Fruit fly (Drosophila melanogaster): Measurements from ENCODE around the gene CG4374.

The CG4374 gene

DNA sequence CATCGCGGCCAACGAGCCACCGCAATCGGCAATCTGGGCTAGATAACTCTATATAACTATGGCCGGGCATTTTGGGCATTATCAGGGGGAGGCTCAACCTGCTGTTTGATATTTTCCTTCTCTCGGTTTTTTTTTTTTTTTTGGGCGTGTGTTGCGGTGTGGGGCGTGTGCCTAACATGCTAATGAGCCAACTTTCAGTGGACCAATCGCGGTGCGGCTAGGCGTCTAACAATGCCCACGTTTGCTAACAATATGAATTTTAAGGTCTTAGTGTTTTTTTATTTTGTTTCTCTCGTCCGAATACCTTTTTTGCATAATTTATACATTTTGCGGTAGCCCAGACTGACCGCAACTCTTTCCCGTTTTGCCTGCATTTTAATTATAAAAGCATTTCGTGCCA, 50.2 kb downstream of the CG4374 start:
- no peak for TF ChIP-seq fru (GFP tag; optimal IDR thresholded peaks at IDR 0.05)
- TF ChIP-seq usp (GFP tag; optimal IDR thresholded peaks at IDR 0.05) = no peak
- TF ChIP-seq OdsH (GFP tag; optimal IDR thresholded peaks at IDR 0.05) = no peak
- TF ChIP-seq Hnf4 (GFP tag; optimal IDR thresholded peaks at IDR 0.05) = no peak
- no peak for TF ChIP-seq psq (GFP tag; optimal IDR thresholded peaks at IDR 0.05)

DNA sequence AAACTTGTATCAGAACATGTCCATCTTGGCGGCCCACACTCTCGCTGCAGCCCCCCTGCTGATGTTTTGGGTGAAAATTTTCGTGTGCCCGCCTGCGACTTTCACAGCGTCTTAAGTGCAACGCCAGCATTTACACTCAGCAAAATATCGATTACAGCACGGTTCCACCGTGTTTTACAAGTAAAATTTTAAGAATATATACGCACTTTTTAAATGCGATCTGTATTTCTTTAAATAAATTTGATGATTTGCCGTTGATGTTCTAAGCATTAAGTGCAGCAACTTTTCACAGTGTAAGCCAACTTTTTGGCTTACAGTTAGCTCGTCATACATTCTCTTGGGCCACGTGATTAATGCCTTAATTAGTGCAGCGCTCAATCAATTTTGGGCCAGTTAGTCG, 54.4 kb downstream of the CG4374 start:
- TF ChIP-seq rgr (GFP tag; optimal IDR thresholded peaks at IDR 0.05) (peak; percentile 20), h (GFP tag; optimal IDR thresholded peaks at IDR 0.05) (peak; percentile 34), ey (GFP tag; optimal IDR thresholded peaks at IDR 0.05) (peak; percentile 19), brk (GFP tag; optimal IDR thresholded peaks at IDR 0.05) (no peak), br (GFP tag; optimal IDR thresholded peaks at IDR 0.05) (no peak)

DNA sequence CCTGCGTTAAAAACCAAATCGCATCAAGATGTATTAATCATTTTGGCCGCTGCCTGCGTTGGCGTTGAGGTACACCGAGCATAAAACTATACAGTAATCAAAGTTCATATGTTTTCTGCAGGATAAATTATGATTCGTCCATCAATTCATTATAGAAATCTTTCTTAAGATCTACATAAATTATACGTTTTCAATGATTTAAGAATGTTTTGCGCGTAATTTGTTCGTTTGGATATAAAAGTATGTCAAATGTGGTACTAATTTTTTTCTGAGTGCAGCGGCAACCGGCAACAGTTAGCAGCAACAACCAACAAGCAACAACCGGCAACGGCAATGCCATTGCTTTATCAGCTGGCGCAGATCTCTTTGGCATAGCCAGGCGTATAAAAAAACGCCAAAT, 55.5 kb downstream of the CG4374 start:
- TF ChIP-seq foxo (GFP tag; optimal IDR thresholded peaks at IDR 0.05) (peak in 1 of 2 experiments; percentile 34), HLH106 (tag; optimal IDR thresholded peaks at IDR 0.05) (peak; percentile 20), fru (GFP tag; optimal IDR thresholded peaks at IDR 0.05) (peak; percentile 3), Jra (GFP tag; optimal IDR thresholded peaks at IDR 0.05) (no peak), h (GFP tag; optimal IDR thresholded peaks at IDR 0.05) (peak; percentile 21), rgr (GFP tag; optimal IDR thresholded peaks at IDR 0.05) (peak; percentile 2), GATAd (GFP tag; optimal IDR thresholded peaks at IDR 0.05) (no peak)

DNA sequence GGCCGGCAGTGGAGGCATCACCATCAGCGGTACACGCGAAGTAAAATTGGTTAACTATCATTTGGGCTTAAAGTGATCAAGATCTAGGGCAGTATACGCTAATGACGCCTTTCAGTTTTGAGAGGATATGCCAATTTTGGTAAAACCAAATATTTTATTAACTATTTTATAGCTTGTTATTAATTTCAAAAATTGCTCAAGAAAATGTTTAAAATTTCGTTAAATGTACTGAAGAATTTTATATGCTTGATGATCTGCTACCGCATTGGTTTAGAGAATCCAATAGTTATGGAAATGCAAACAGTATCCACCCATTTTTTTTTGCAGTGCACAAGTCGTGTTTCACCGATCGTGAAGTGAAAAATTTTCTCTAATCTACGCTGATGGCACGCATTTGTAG, 64.2 kb downstream of the CG4374 start:
- TF ChIP-seq Myc (optimal IDR thresholded peaks at IDR 0.05) = no peak
- no peak for TF ChIP-seq foxo (GFP tag; optimal IDR thresholded peaks at IDR 0.05)
- no peak for TF ChIP-seq Dif (GFP tag; optimal IDR thresholded peaks at IDR 0.05; ENCODE audit: partially characterized antibody)
- TF ChIP-seq rgr (GFP tag; optimal IDR thresholded peaks at IDR 0.05) = no peak
- no peak for TF ChIP-seq dl (GFP tag; optimal IDR thresholded peaks at IDR 0.05; ENCODE audit: insufficient read depth in 1 of 2, partially characterized antibody in 2 of 2)
- TF ChIP-seq psq (GFP tag; optimal IDR thresholded peaks at IDR 0.05) = no peak
- no peak for TF ChIP-seq Rel (GFP tag; optimal IDR thresholded peaks at IDR 0.05)
- TF ChIP-seq Rel (tag; optimal IDR thresholded peaks at IDR 0.05) = no peak
- no peak for TF ChIP-seq usp (GFP tag; optimal IDR thresholded peaks at IDR 0.05)
- TF ChIP-seq CG9705 (GFP tag; optimal IDR thresholded peaks at IDR 0.05) = no peak

DNA sequence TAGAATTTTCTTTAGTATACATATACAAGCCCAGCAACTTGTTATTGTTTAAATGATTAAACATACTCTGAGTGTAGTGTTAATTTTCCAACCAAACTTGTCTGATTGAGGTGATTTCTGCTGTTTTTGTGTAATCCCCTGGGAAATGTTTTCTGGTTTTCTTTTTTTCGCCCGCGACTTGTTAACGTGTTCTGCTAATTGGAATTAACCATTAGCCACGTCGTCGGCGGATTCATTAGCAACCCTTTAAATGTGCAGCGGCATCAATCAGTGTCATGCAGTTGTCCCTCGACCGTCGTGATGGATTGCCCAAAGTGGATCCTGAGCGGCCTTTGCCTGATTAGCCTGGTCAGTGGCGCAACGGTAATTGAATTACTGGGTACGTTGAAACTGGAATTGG, 66.9 kb downstream of the CG4374 start, which contains the start of gene Ir94e:
Ir94e (plus strand) TSS at position 301 of the 400 bp plus-strand sequence.
- no peak for TF ChIP-seq Abd-B (GFP tag; optimal IDR thresholded peaks at IDR 0.05)
- TF ChIP-seq jim (GFP tag; optimal IDR thresholded peaks at IDR 0.05) = no peak
- no peak for TF ChIP-seq br (GFP tag; optimal IDR thresholded peaks at IDR 0.05)
- no peak for TF ChIP-seq dl (GFP tag; optimal IDR thresholded peaks at IDR 0.05; ENCODE audit: insufficient read depth in 1 of 2, partially characterized antibody in 2 of 2)
- no peak for TF ChIP-seq Rel (GFP tag; optimal IDR thresholded peaks at IDR 0.05)
- no peak for TF ChIP-seq Rel (tag; optimal IDR thresholded peaks at IDR 0.05)
- no peak for TF ChIP-seq fru (GFP tag; optimal IDR thresholded peaks at IDR 0.05)
- no peak for TF ChIP-seq Sp1 (GFP tag; optimal IDR thresholded peaks at IDR 0.05)
- TF ChIP-seq lola (GFP tag; optimal IDR thresholded peaks at IDR 0.05) = no peak
- no peak for TF ChIP-seq pan (optimal IDR thresholded peaks at IDR 0.05)

DNA sequence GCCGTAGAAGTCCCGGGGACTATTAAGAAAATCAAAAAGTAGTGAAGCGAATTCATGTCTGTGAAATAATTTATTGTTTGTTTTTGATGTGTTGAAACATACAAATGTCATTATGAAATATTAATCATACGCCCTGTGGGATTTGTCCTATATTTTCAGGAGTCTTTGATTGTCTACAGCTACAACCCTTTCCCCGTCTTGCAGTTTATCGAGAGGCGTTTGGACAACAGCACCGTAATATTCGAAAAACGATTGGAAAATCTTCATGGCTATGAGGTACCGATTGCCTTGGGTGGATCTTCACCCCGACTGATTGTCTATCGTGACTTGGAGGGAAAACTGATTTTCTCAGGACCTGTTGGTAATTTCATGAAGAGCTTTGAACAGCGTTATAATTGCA, 68.5 kb downstream of the CG4374 start, which contains the start of gene CG17380:
CG17380 (minus strand) TSS at position 101 of the 400 bp plus-strand sequence.
- TF ChIP-seq Rel (GFP tag; optimal IDR thresholded peaks at IDR 0.05) (no peak), Rel (tag; optimal IDR thresholded peaks at IDR 0.05) (no peak), Jra (GFP tag; optimal IDR thresholded peaks at IDR 0.05) (no peak), Myc (optimal IDR thresholded peaks at IDR 0.05) (no peak), lola (GFP tag; optimal IDR thresholded peaks at IDR 0.05) (no peak), Mio (GFP tag; optimal IDR thresholded peaks at IDR 0.05) (no peak), Hr83 (GFP tag; optimal IDR thresholded peaks at IDR 0.05; ENCODE audit: poor library complexity, severe bottlenecking) (no peak), ey (GFP tag; optimal IDR thresholded peaks at IDR 0.05) (no peak), GATAd (GFP tag; optimal IDR thresholded peaks at IDR 0.05) (no peak), CG32264 (GFP tag; optimal IDR thresholded peaks at IDR 0.05) (no peak), Hr78 (GFP tag; optimal IDR thresholded peaks at IDR 0.05) (no peak), brk (GFP tag; optimal IDR thresholded peaks at IDR 0.05) (no peak), rgr (GFP tag; optimal IDR thresholded peaks at IDR 0.05) (no peak), tai (GFP tag; optimal IDR thresholded peaks at IDR 0.05) (no peak), dl (GFP tag; optimal IDR thresholded peaks at IDR 0.05; ENCODE audit: insufficient read depth in 1 of 2, partially characterized antibody in 2 of 2) (no peak), Dfd (GFP tag; optimal IDR thresholded peaks at IDR 0.05) (no peak), HLH106 (tag; optimal IDR thresholded peaks at IDR 0.05) (no peak), h (GFP tag; optimal IDR thresholded peaks at IDR 0.05) (no peak), OdsH (GFP tag; optimal IDR thresholded peaks at IDR 0.05) (no peak), psq (GFP tag; optimal IDR thresholded peaks at IDR 0.05) (no peak), sv (GFP tag; optimal IDR thresholded peaks at IDR 0.05) (no peak)

Measured in whole organism, wandering third instar larva.